2 fruit fly cellular contexts compared by ENCODE assay signal in genomic region chrX:11044456-11044855, dm6.
TF ChIP-seq lines count a peak whose summit lies in the region.

TSS of gene SmydA-4 (plus strand) at chrX:11044756.

- no peak for TF ChIP-seq CTCF in whole organism, embryonic (GFP tag; optimal IDR thresholded peaks at IDR 0.05; lab: Kevin White, UChicago)

TF ChIP-seq in whole organism, embryonic, 481 proteins besides CTCF, POLR2A, EP300 and RAD21:
- TF ChIP-seq prd (optimal IDR thresholded peaks at IDR 0.05; lab: Kevin White, UChicago): no peak
- no peak for TF ChIP-seq prd (GFP tag; IDR thresholded peaks at IDR 0.05; lab: Robert Waterston, UW)
- TF ChIP-seq chif (GFP tag; optimal IDR thresholded peaks at IDR 0.05; lab: Kevin White, UChicago): no peak
- TF ChIP-seq CG17385 (GFP tag; optimal IDR thresholded peaks at IDR 0.05; lab: Kevin White, UChicago): no peak
- peak; percentile 8 for TF ChIP-seq CG10543 (GFP tag; optimal IDR thresholded peaks at IDR 0.05; lab: Kevin White, UChicago)
- no peak for TF ChIP-seq CG32532 (GFP tag; IDR thresholded peaks at IDR 0.05; lab: Robert Waterston, UW)
- TF ChIP-seq sens (GFP tag; lab: Kevin White, UChicago): peak; percentile 29

TF ChIP-seq in whole organism, pupa, 21 proteins besides CTCF, POLR2A, EP300 and RAD21:
- no peak for TF ChIP-seq D1 (tag; optimal IDR thresholded peaks at IDR 0.05; lab: Kevin White, UChicago)
- TF ChIP-seq CG9948 (tag; optimal IDR thresholded peaks at IDR 0.05; lab: Kevin White, UChicago): no peak
- no peak for TF ChIP-seq Pif1B (GFP tag; optimal IDR thresholded peaks at IDR 0.05; lab: Kevin White, UChicago)
- TF ChIP-seq CG4496 (GFP tag; IDR thresholded peaks at IDR 0.05; lab: Robert Waterston, UW): no peak
- no peak for TF ChIP-seq Ets98B (GFP tag; IDR thresholded peaks at IDR 0.05; lab: Robert Waterston, UW)
- no peak for TF ChIP-seq Pif1A (GFP tag; optimal IDR thresholded peaks at IDR 0.05; lab: Kevin White, UChicago)
- peak; percentile 15; the same call in 1 of the 2 replicates for TF ChIP-seq CG32121 (GFP tag; IDR thresholded peaks at IDR 0.05; lab: Robert Waterston, UW)
- TF ChIP-seq CG15710 (tag; optimal IDR thresholded peaks at IDR 0.05; lab: Kevin White, UChicago): no peak
